Fruit fly (Drosophila melanogaster) whole organism, wandering third instar larva: ENCODE data around the gene Polr3E.
A peak's percentile ranks its signal among the peaks of the same experiment; 100 is the strongest.

Experiments used
- CG32264 ChIP-seq: fragments of 200-800 bp; sonication (Bioruptor generic); optimal IDR thresholded peaks from 2 replicates; lab custom pipeline; 2016; ENCODE audit warnings: missing biosample characterization, missing genetic modification characterization
- CG9705 ChIP-seq: fragments of 200-800 bp; sonication (Bioruptor generic); optimal IDR thresholded peaks from 2 replicates; lab custom pipeline; 2018; ENCODE audit warnings: missing biosample characterization, mild to moderate bottlenecking, missing genetic modification characterization
- Dfd ChIP-seq: fragments of >200 bp; optimal IDR thresholded peaks from 2 replicates; lab custom pipeline; 2017; ENCODE audit warnings: missing biosample characterization, missing genetic modification characterization
- Dif ChIP-seq: fragments of 200-275, 200-300 bp; sonication (Bioruptor generic); optimal IDR thresholded peaks from 2 replicates; lab custom pipeline; 2018; ENCODE audit warnings: missing biosample characterization, missing genetic modification characterization; ENCODE audit not compliant: partially characterized antibody
- GATAd ChIP-seq: sonication (Bioruptor generic); optimal IDR thresholded peaks from 2 replicates; lab custom pipeline; 2016; ENCODE audit warnings: missing biosample characterization, missing genetic modification characterization
- Hnf4 ChIP-seq: fragments of 200-800 bp; sonication (Bioruptor generic); optimal IDR thresholded peaks from 2 replicates; lab custom pipeline; 2016; ENCODE audit warnings: missing biosample characterization, mild to moderate bottlenecking, missing genetic modification characterization
- Hr78 ChIP-seq: fragments of >200 bp; optimal IDR thresholded peaks from 2 replicates; lab custom pipeline; 2017; ENCODE audit warnings: missing biosample characterization, missing genetic modification characterization
- Hr83 ChIP-seq: fragments of 200-300 bp; sonication (Bioruptor generic); optimal IDR thresholded peaks from 2 replicates; lab custom pipeline; 2016; ENCODE audit warnings: missing biosample characterization, mild to moderate bottlenecking, missing genetic modification characterization, moderate library complexity; ENCODE audit not compliant: poor library complexity, severe bottlenecking
- Jra ChIP-seq: sonication (Bioruptor generic); optimal IDR thresholded peaks from 2 replicates; lab custom pipeline; 2016; ENCODE audit warnings: missing biosample characterization, missing genetic modification characterization
- Mio ChIP-seq: sonication (Bioruptor generic); optimal IDR thresholded peaks from 2 replicates; lab custom pipeline; 2016; ENCODE audit warnings: missing biosample characterization, missing genetic modification characterization
- Myc ChIP-seq: fragments of >200 bp; optimal IDR thresholded peaks from 2 replicates; lab custom pipeline; 2017
- N ChIP-seq: fragments of >200 bp; optimal IDR thresholded peaks from 2 replicates; lab custom pipeline; 2018; ENCODE audit warnings: missing biosample characterization, missing external identifiers, missing genetic modification characterization
- OdsH ChIP-seq: fragments of 200-800 bp; sonication (Bioruptor generic); optimal IDR thresholded peaks from 2 replicates; lab custom pipeline; 2016; ENCODE audit warnings: missing biosample characterization, mild to moderate bottlenecking, missing genetic modification characterization
- Rel ChIP-seq, 2 experiments: fragments of 200-800 bp; sonication (Bioruptor generic) in 1 of 2; optimal IDR thresholded peaks; 2 replicates in 1 of 2; 3 replicates in 1 of 2; lab custom pipeline; 2016 to 2019; ENCODE audit warnings: mild to moderate bottlenecking in 2 of 2, missing biosample characterization in 2 of 2, missing genetic modification characterization in 2 of 2, moderate library complexity in 1 of 2
- Sp1 ChIP-seq: fragments of 200-800 bp; sonication (Bioruptor generic); optimal IDR thresholded peaks from 3 replicates; lab custom pipeline; 2019; ENCODE audit warnings: missing biosample characterization, mild to moderate bottlenecking, missing genetic modification characterization, moderate library complexity
- Vsx2 ChIP-seq: fragments of 200-300, 225-300 bp; sonication (Bioruptor generic); optimal IDR thresholded peaks from 2 replicates; lab custom pipeline; 2018; ENCODE audit warnings: missing biosample characterization, missing genetic modification characterization; ENCODE audit not compliant: partially characterized antibody
- br ChIP-seq: fragments of 200-800 bp; sonication (Bioruptor generic); optimal IDR thresholded peaks from 2 replicates; lab custom pipeline; 2016; ENCODE audit warnings: missing biosample characterization, missing genetic modification characterization
- brk ChIP-seq: fragments of 200-800 bp; sonication (Bioruptor generic); optimal IDR thresholded peaks from 2 replicates; lab custom pipeline; 2016; ENCODE audit warnings: missing biosample characterization, mild to moderate bottlenecking, missing genetic modification characterization
- dl ChIP-seq, 2 experiments: fragments of 175-275, 200-275 bp in 1 of 2; fragments of 200-275 bp in 1 of 2; sonication (Bioruptor generic); optimal IDR thresholded peaks; lab custom pipeline; 2018; ENCODE audit warnings: mild to moderate bottlenecking in 2 of 2, missing biosample characterization in 2 of 2, missing genetic modification characterization in 2 of 2, moderate library complexity in 2 of 2; ENCODE audit not compliant: partially characterized antibody in 2 of 2, insufficient read depth in 1 of 2
- dsf ChIP-seq: sonication (Bioruptor generic); optimal IDR thresholded peaks from 2 replicates; lab custom pipeline; 2016; ENCODE audit warnings: missing biosample characterization, missing genetic modification characterization, borderline replicate concordance
- foxo ChIP-seq, 2 experiments: fragments of 200-800 bp; sonication (Bioruptor generic); optimal IDR thresholded peaks; 2 replicates in 1 of 2; 3 replicates in 1 of 2; lab custom pipeline; 2016 to 2017; ENCODE audit warnings: missing biosample characterization in 2 of 2, missing genetic modification characterization in 2 of 2
- fru ChIP-seq: fragments of 200-800 bp; sonication (Bioruptor generic); optimal IDR thresholded peaks from 3 replicates; lab custom pipeline; 2016; ENCODE audit warnings: missing biosample characterization, mild to moderate bottlenecking, missing genetic modification characterization
- h ChIP-seq: fragments of 200-800 bp; sonication (Bioruptor generic); optimal IDR thresholded peaks from 3 replicates; lab custom pipeline; 2016; ENCODE audit warnings: missing biosample characterization, mild to moderate bottlenecking, missing genetic modification characterization
- jim ChIP-seq: fragments of 175-275, 200-325 bp; sonication (Bioruptor generic); optimal IDR thresholded peaks from 2 replicates; lab custom pipeline; 2016; ENCODE audit warnings: missing biosample characterization, mild to moderate bottlenecking, missing genetic modification characterization
- lola ChIP-seq: fragments of >200 bp; optimal IDR thresholded peaks from 2 replicates; lab custom pipeline; 2017; ENCODE audit warnings: missing biosample characterization, missing genetic modification characterization
- pan ChIP-seq: fragments of >200 bp; optimal IDR thresholded peaks from 2 replicates; lab custom pipeline; 2017
- psq ChIP-seq: fragments of 200-800 bp; sonication (Bioruptor generic); optimal IDR thresholded peaks from 3 replicates; lab custom pipeline; 2017; ENCODE audit warnings: missing biosample characterization, mild to moderate bottlenecking, missing genetic modification characterization, moderate library complexity
- rgr ChIP-seq: fragments of 200-800 bp; sonication (Bioruptor generic); optimal IDR thresholded peaks from 3 replicates; lab custom pipeline; 2016; ENCODE audit warnings: missing biosample characterization, mild to moderate bottlenecking, missing genetic modification characterization
- sage ChIP-seq: fragments of 200-800 bp; sonication (Bioruptor generic); optimal IDR thresholded peaks from 2 replicates; lab custom pipeline; 2016; ENCODE audit warnings: missing biosample characterization, mild to moderate bottlenecking, missing genetic modification characterization
- sv ChIP-seq: fragments of 200-800 bp; sonication (Bioruptor generic); optimal IDR thresholded peaks from 3 replicates; lab custom pipeline; 2016; ENCODE audit warnings: missing biosample characterization, missing genetic modification characterization
- tai ChIP-seq: sonication (Bioruptor generic); optimal IDR thresholded peaks from 2 replicates; lab custom pipeline; 2016; ENCODE audit warnings: missing biosample characterization, missing genetic modification characterization
- usp ChIP-seq: fragments of >200 bp; optimal IDR thresholded peaks from 2 replicates; lab custom pipeline; 2017; ENCODE audit warnings: missing biosample characterization, missing genetic modification characterization
- woc ChIP-seq: sonication (Bioruptor generic); optimal IDR thresholded peaks from 2 replicates; lab custom pipeline; 2016; ENCODE audit warnings: missing biosample characterization, mild to moderate bottlenecking, missing genetic modification characterization

Polr3E gene

dm6 chr3L:21065212-21065902, 33.7 kb downstream of the Polr3E start, which contains the start of gene CG43072 (continued):
- no peak for TF ChIP-seq CG9705
- no peak for TF ChIP-seq N (GFP tag; lab: Kevin White, UChicago)
- no peak for TF ChIP-seq Dfd (GFP tag; lab: Kevin White, UChicago)
- no peak for TF ChIP-seq sv (GFP tag; lab: Kevin White, UChicago)
- TF ChIP-seq lola (GFP tag; lab: Kevin White, UChicago) = no peak

- TF ChIP-seq psq (GFP tag; lab: Kevin White, UChicago) (no peak), dsf (GFP tag; lab: Kevin White, UChicago) (no peak), woc (GFP tag; lab: Kevin White, UChicago) (no peak), br (no peak), Hnf4 (GFP tag; lab: Kevin White, UChicago) (no peak), Vsx2 (no peak)
Measured at dm6 chr3L:21066210-21066912, 34.7 kb downstream of the Polr3E start.

dm6 chr3L:21067553-21068157, 36.0 kb downstream of the Polr3E start:
- no peak for TF ChIP-seq Myc (lab: Kevin White, UChicago)
- no peak for TF ChIP-seq Mio
- TF ChIP-seq jim (GFP tag; lab: Kevin White, UChicago) = no peak
- peak; percentile 70 for TF ChIP-seq Dif
- TF ChIP-seq Sp1 (GFP tag; lab: Kevin White, UChicago) = peak; percentile 9
- peak; percentile 5 for TF ChIP-seq Rel (GFP tag; optimal IDR thresholded peaks at IDR 0.05; lab: Kevin White, UChicago)
- peak; percentile 12 for TF ChIP-seq Rel (tag; optimal IDR thresholded peaks at IDR 0.05; lab: Kevin White, UChicago)
- TF ChIP-seq usp = no peak
- no peak for TF ChIP-seq Jra
- TF ChIP-seq Hr78 (GFP tag; lab: Kevin White, UChicago) = no peak
- TF ChIP-seq foxo (GFP tag; optimal IDR thresholded peaks at IDR 0.05; lab: Kevin White, UChicago) = peak in 1 of 2 experiments; percentile 9
- no peak for TF ChIP-seq N (GFP tag; lab: Kevin White, UChicago)
- TF ChIP-seq Hr83 = peak; percentile 16
- no peak for TF ChIP-seq sage
- TF ChIP-seq br = peak; percentile 37
- TF ChIP-seq brk (GFP tag; lab: Kevin White, UChicago) = no peak
- peak; percentile 92 for TF ChIP-seq fru (GFP tag; lab: Kevin White, UChicago)
- TF ChIP-seq dl (GFP tag; optimal IDR thresholded peaks at IDR 0.05; lab: Kevin White, UChicago; ENCODE audit: insufficient read depth in 1 of 2, partially characterized antibody in 2 of 2) = peak; percentile 28 to 33
- TF ChIP-seq Vsx2 = peak; percentile 82
- TF ChIP-seq psq (GFP tag; lab: Kevin White, UChicago) = peak; percentile 4
- no peak for TF ChIP-seq Hnf4 (GFP tag; lab: Kevin White, UChicago)
- no peak for TF ChIP-seq CG9705
- TF ChIP-seq pan (lab: Kevin White, UChicago) = no peak
- peak; percentile 2 for TF ChIP-seq h (GFP tag; lab: Kevin White, UChicago)
- no peak for TF ChIP-seq Dfd (GFP tag; lab: Kevin White, UChicago)
- no peak for TF ChIP-seq GATAd (GFP tag; lab: Kevin White, UChicago)

dm6 chr3L:21069453-21069852, 37.8 kb downstream of the Polr3E start:
- TF ChIP-seq Vsx2 (no peak), pan (lab: Kevin White, UChicago) (no peak), jim (GFP tag; lab: Kevin White, UChicago) (no peak), rgr (no peak), h (GFP tag; lab: Kevin White, UChicago) (no peak), Rel (GFP tag; optimal IDR thresholded peaks at IDR 0.05; lab: Kevin White, UChicago) (no peak), Rel (tag; optimal IDR thresholded peaks at IDR 0.05; lab: Kevin White, UChicago) (no peak), fru (GFP tag; lab: Kevin White, UChicago) (no peak), Mio (no peak), Hr83 (no peak), Hr78 (GFP tag; lab: Kevin White, UChicago) (no peak), brk (GFP tag; lab: Kevin White, UChicago) (no peak), tai (GFP tag; lab: Kevin White, UChicago) (no peak), OdsH (GFP tag; lab: Kevin White, UChicago) (no peak), CG32264 (GFP tag; lab: Kevin White, UChicago) (no peak), Dif (no peak)
